Worm (Caenorhabditis elegans) whole organism, early embryonic: ENCODE results near the gene Y79H2A.3.

Experiments
- B0310.2 ChIP-seq: sonication (generic microtip); optimal IDR thresholded peaks from 2 replicates; lab custom pipeline; 2016; ENCODE audit warnings: mild to moderate bottlenecking, missing genetic modification characterization, missing compliant biosample characterization
- F13C5.2 ChIP-seq: sonication (generic microtip); optimal IDR thresholded peaks from 2 replicates; lab custom pipeline; 2017; ENCODE audit warnings: mild to moderate bottlenecking, missing genetic modification characterization, inconsistent platforms, missing compliant biosample characterization
- ama-1 ChIP-seq: fragments of 150-350 bp; optimal IDR thresholded peaks from 2 replicates; lab custom pipeline; 2014
- ceh-13 ChIP-seq: fragments of 200-800 bp; sonication (Bioruptor generic); optimal IDR thresholded peaks from 2 replicates; lab custom pipeline; 2018; ENCODE audit warnings: mild to moderate bottlenecking, missing genetic modification characterization, missing compliant biosample characterization
- ets-7 ChIP-seq: sonication (generic microtip); optimal IDR thresholded peaks from 2 replicates; lab custom pipeline; 2016; ENCODE audit warnings: missing genotype, missing genetic modification characterization, missing compliant biosample characterization
- flt-1 ChIP-seq: fragments of 200-800 bp; sonication (Bioruptor generic); IDR thresholded peaks from 2 replicates; pipeline ENCODE4 v1.3.6; 2022; ENCODE audit warnings: missing genetic modification characterization, missing compliant biosample characterization
- hmbx-1 ChIP-seq: sonication (generic microtip); optimal IDR thresholded peaks from 2 replicates; lab custom pipeline; 2016; ENCODE audit warnings: mild to moderate bottlenecking, missing genetic modification characterization, missing compliant biosample characterization
- hmg-4 ChIP-seq: fragments of 200-800 bp; sonication (Bioruptor generic); optimal IDR thresholded peaks from 2 replicates; lab custom pipeline; 2018; ENCODE audit warnings: mild to moderate bottlenecking, missing genetic modification characterization, missing compliant biosample characterization
- hnd-1 ChIP-seq: sonication (generic microtip); optimal IDR thresholded peaks from 2 replicates; lab custom pipeline; 2016; ENCODE audit warnings: missing genetic modification characterization, missing compliant biosample characterization
- scrt-1 ChIP-seq: fragments of 200-800 bp; sonication (Bioruptor generic); IDR thresholded peaks from 2 replicates; pipeline ENCODE4 v1.3.6; 2022; ENCODE audit warnings: missing genetic modification characterization, missing compliant biosample characterization
- tbx-11 ChIP-seq: fragments of 200-800 bp; sonication (Bioruptor generic); IDR thresholded peaks from 2 replicates; pipeline ENCODE4 v1.3.6; 2022; ENCODE audit warnings: missing genetic modification characterization, missing compliant biosample characterization
- tra-4 ChIP-seq: sonication (generic microtip); optimal IDR thresholded peaks from 2 replicates; lab custom pipeline; 2017; ENCODE audit warnings: missing genetic modification characterization, missing compliant biosample characterization

ce11 chrIII:12058429-12058828 is 6.3 kb upstream of the Y79H2A.3 start, which contains the start of gene arx-3:
- TF ChIP-seq scrt-1 (GFP tag; lab: Robert Waterston, UW) (no peak), F13C5.2 (peak; percentile 5), hmg-4 (GFP tag; lab: Kevin White, UChicago) (no peak), ama-1 (lab: Kevin White, UChicago) (no peak), tra-4 (tag; lab: Kevin White, UChicago) (no peak), ets-7 (no peak), hmbx-1 (no peak), tbx-11 (GFP tag; lab: Robert Waterston, UW) (no peak), flt-1 (GFP tag; lab: Robert Waterston, UW) (no peak), ceh-13 (no peak), B0310.2 (tag; lab: Kevin White, UChicago) (no peak), hnd-1 (tag; lab: Kevin White, UChicago) (no peak)
